Worm (Caenorhabditis elegans): ENCODE data around the gene Y22D7AR.6.

Y22D7AR.6 gene

ce11 chrIII:1641163-1641562 is 35.4 kb downstream of the Y22D7AR.6 start, which contains the start of gene Y22D7AL.3:
Gene Y22D7AL.3, plus strand, starts transcription at chrIII:1641463.
- no peak for TF ChIP-seq W03F9.2 (tag; optimal IDR thresholded peaks at IDR 0.05)
- TF ChIP-seq dao-5 (tag; optimal IDR thresholded peaks at IDR 0.05) = no peak
- TF ChIP-seq him-1 (tag; optimal IDR thresholded peaks at IDR 0.05) = no peak

ce11 chrIII:1638345-1638744 is 38.2 kb downstream of the Y22D7AR.6 start:
- TF ChIP-seq dao-5 (tag; optimal IDR thresholded peaks at IDR 0.05) (no peak), him-1 (tag; optimal IDR thresholded peaks at IDR 0.05) (no peak), W03F9.2 (tag; optimal IDR thresholded peaks at IDR 0.05) (no peak)

ce11 chrIII:1634270-1634669 is 42.3 kb downstream of the Y22D7AR.6 start, which contains the start of gene Y22D7AL.11:
Gene Y22D7AL.11, minus strand, starts transcription at chrIII:1634370.
- TF ChIP-seq W03F9.2 (tag; optimal IDR thresholded peaks at IDR 0.05) = no peak
- TF ChIP-seq dao-5 (tag; optimal IDR thresholded peaks at IDR 0.05) = no peak

- TF ChIP-seq W03F9.2 (tag; optimal IDR thresholded peaks at IDR 0.05) (no peak), dao-5 (tag; optimal IDR thresholded peaks at IDR 0.05) (no peak), him-1 (tag; optimal IDR thresholded peaks at IDR 0.05) (no peak)
These were observed 50.0 kb downstream of the Y22D7AR.6 start, which contains the start of gene Y22D7AL.4 for ce11 chrIII:1626524-1626923. Gene Y22D7AL.4, plus strand, starts transcription at chrIII:1626632.

- TF ChIP-seq W03F9.2 (tag; optimal IDR thresholded peaks at IDR 0.05) = no peak
- TF ChIP-seq him-1 (tag; optimal IDR thresholded peaks at IDR 0.05) = no peak
- no peak for TF ChIP-seq dao-5 (tag; optimal IDR thresholded peaks at IDR 0.05)
These were observed 50.8 kb downstream of the Y22D7AR.6 start for ce11 chrIII:1625660-1626275.

Data from whole organism, L4/young adult.